Fruit fly (Drosophila melanogaster) whole organism, embryonic: ENCODE data around the gene unc-119.

ENCODE experiments used
- Antp ChIP-seq: fragments of 200-800 bp; sonication (Bioruptor generic); optimal IDR thresholded peaks from 3 replicates; lab custom pipeline; 2016; ENCODE audit warnings: missing biosample characterization, missing genetic modification characterization
- Atf6 ChIP-seq: fragments of 200-800 bp; sonication (Bioruptor generic); IDR thresholded peaks from 2 replicates; pipeline ENCODE4 v1.3.6; 2022; ENCODE audit warnings: missing biosample characterization, missing genetic modification characterization
- Bdp1 ChIP-seq: fragments of 200-800 bp; sonication (Bioruptor generic); optimal IDR thresholded peaks from 3 replicates; lab custom pipeline; 2016; ENCODE audit warnings: missing biosample characterization, missing genetic modification characterization
- CG10274 ChIP-seq: fragments of 200-800 bp; sonication (Bioruptor generic); optimal IDR thresholded peaks from 3 replicates; lab custom pipeline; 2017; ENCODE audit warnings: missing biosample characterization, mild to moderate bottlenecking, missing genetic modification characterization
- CG10543 ChIP-seq: fragments of 200-800 bp; sonication (Bioruptor generic); optimal IDR thresholded peaks from 3 replicates; lab custom pipeline; 2017; ENCODE audit warnings: missing biosample characterization, mild to moderate bottlenecking, missing genetic modification characterization, moderate library complexity
- CG1233 ChIP-seq: fragments of 200-800 bp; sonication (Bioruptor generic); optimal IDR thresholded peaks from 4 replicates; lab custom pipeline; 2018; ENCODE audit warnings: missing biosample characterization, mild to moderate bottlenecking, missing genetic modification characterization
- CG13123 ChIP-seq: fragments of 200-800 bp; sonication (Bioruptor generic); optimal IDR thresholded peaks from 2 replicates; lab custom pipeline; 2016; ENCODE audit warnings: missing biosample characterization, missing genetic modification characterization
- CG14050 ChIP-seq: fragments of 200-800 bp; sonication (Bioruptor generic); IDR thresholded peaks from 3 replicates; pipeline ENCODE4 v1.3.6; 2022; ENCODE audit warnings: missing biosample characterization, missing genetic modification characterization
- CG14965 ChIP-seq: fragments of 200-800 bp; sonication (Bioruptor generic); optimal IDR thresholded peaks from 2 replicates; lab custom pipeline; 2016; ENCODE audit warnings: missing biosample characterization, missing genetic modification characterization, borderline replicate concordance
- CG15011 ChIP-seq: fragments of 200-800 bp; sonication (Bioruptor generic); optimal IDR thresholded peaks from 3 replicates; lab custom pipeline; 2018; ENCODE audit warnings: missing biosample characterization, mild to moderate bottlenecking, missing genetic modification characterization
- CG15514 ChIP-seq: fragments of 200-800 bp; sonication (Bioruptor generic); optimal IDR thresholded peaks from 3 replicates; lab custom pipeline; 2017; ENCODE audit warnings: missing biosample characterization, missing genetic modification characterization, mild to moderate bottlenecking, moderate library complexity, missing genetic modification reagents
- CG18011 ChIP-seq: fragments of 200-800 bp; sonication (Bioruptor generic); optimal IDR thresholded peaks from 2 replicates; lab custom pipeline; 2017; ENCODE audit warnings: missing biosample characterization, missing genetic modification characterization, mild to moderate bottlenecking, moderate library complexity, missing genotype
- CG2202 ChIP-seq: fragments of 200-800 bp; sonication (Bioruptor generic); optimal IDR thresholded peaks from 2 replicates; lab custom pipeline; 2018; ENCODE audit warnings: missing biosample characterization, mild to moderate bottlenecking, missing genetic modification characterization
- CG3407 ChIP-seq: fragments of 200-800 bp; sonication (Bioruptor generic); optimal IDR thresholded peaks from 2 replicates; lab custom pipeline; 2018; ENCODE audit warnings: missing biosample characterization, mild to moderate bottlenecking, missing genetic modification characterization
- CG3847 ChIP-seq: fragments of 200-800 bp; sonication (Bioruptor generic); IDR thresholded peaks from 2 replicates; pipeline ENCODE4 v1.3.6; 2022; ENCODE audit warnings: missing biosample characterization, missing genetic modification characterization
- CG6254 ChIP-seq: fragments of 200-800 bp; sonication (Bioruptor generic); optimal IDR thresholded peaks from 3 replicates; lab custom pipeline; 2017; ENCODE audit warnings: mild to moderate bottlenecking, missing biosample characterization, missing genetic modification reagents, missing genetic modification characterization
- CG9215 ChIP-seq: fragments of 200-800 bp; sonication (Bioruptor generic); IDR thresholded peaks from 2 replicates; pipeline ENCODE4 v1.3.6; 2022; ENCODE audit warnings: missing biosample characterization, missing genetic modification characterization
- CG9797 ChIP-seq: fragments of 200-800 bp; sonication (Bioruptor generic); optimal IDR thresholded peaks from 3 replicates; lab custom pipeline; 2018; ENCODE audit warnings: missing biosample characterization, mild to moderate bottlenecking, missing genetic modification characterization
- Chrac-16 ChIP-seq: fragments of 200-800 bp; sonication (Bioruptor generic); optimal IDR thresholded peaks from 3 replicates; lab custom pipeline; 2016; ENCODE audit warnings: missing biosample characterization, missing genetic modification characterization
- D19A ChIP-seq: fragments of 200-800 bp; optimal IDR thresholded peaks from 3 replicates; lab custom pipeline; 2019; ENCODE audit warnings: missing biosample characterization, mild to moderate bottlenecking, missing genetic modification characterization, moderate library complexity
- Deaf1 ChIP-seq: fragments of 200-800 bp; optimal IDR thresholded peaks from 3 replicates; lab custom pipeline; 2019; ENCODE audit warnings: missing biosample characterization, mild to moderate bottlenecking, missing genetic modification characterization, moderate library complexity
- Dip2 ChIP-seq: fragments of 200-800 bp; sonication (Bioruptor generic); IDR thresholded peaks from 2 replicates; pipeline ENCODE4 v1.3.6; 2022; ENCODE audit warnings: missing biosample characterization, missing genetic modification characterization
- E2f1 ChIP-seq: fragments of 200-800 bp; sonication (Bioruptor generic); IDR thresholded peaks from 2 replicates; pipeline ENCODE4 v1.3.6; 2022; ENCODE audit warnings: missing biosample characterization, missing genetic modification characterization
- HLH4C ChIP-seq: fragments of 200-800 bp; sonication (Bioruptor generic); IDR thresholded peaks from 3 replicates; pipeline ENCODE4 v1.3.6; 2022; ENCODE audit warnings: missing biosample characterization, missing genetic modification characterization; ENCODE audit not compliant: partially characterized antibody
- MESR4 ChIP-seq: fragments of 200-800 bp; sonication (Bioruptor generic); optimal IDR thresholded peaks from 2 replicates; lab custom pipeline; 2018; ENCODE audit warnings: missing biosample characterization, mild to moderate bottlenecking, missing genetic modification characterization, moderate library complexity
- Mrtf ChIP-seq: fragments of 200-800 bp; sonication (Bioruptor generic); IDR thresholded peaks from 3 replicates; pipeline ENCODE4 v1.3.6; 2022; ENCODE audit warnings: missing biosample characterization, missing genetic modification characterization
- Poxn ChIP-seq: fragments of 200-800 bp; sonication (Bioruptor generic); IDR thresholded peaks from 2 replicates; pipeline ENCODE4 v1.3.6; 2022; ENCODE audit warnings: missing biosample characterization, missing genetic modification characterization
- Scr ChIP-seq: fragments of 200-800 bp; sonication (Bioruptor generic); IDR thresholded peaks from 2 replicates; pipeline ENCODE4 v1.3.6; 2022; ENCODE audit warnings: missing biosample characterization, missing genetic modification characterization; ENCODE audit not compliant: partially characterized antibody
- Ssrp ChIP-seq: fragments of 200-800 bp; sonication (Bioruptor generic); optimal IDR thresholded peaks from 2 replicates; lab custom pipeline; 2018; ENCODE audit warnings: missing biosample characterization, mild to moderate bottlenecking, missing genetic modification characterization, moderate library complexity
- chinmo ChIP-seq: fragments of 200-800 bp; sonication (Bioruptor generic); IDR thresholded peaks from 4 replicates; pipeline ENCODE4 v1.3.6; 2022; ENCODE audit warnings: missing biosample characterization, missing genetic modification characterization; ENCODE audit not compliant: partially characterized antibody
- chn ChIP-seq: fragments of 200-800 bp; sonication (Bioruptor generic); optimal IDR thresholded peaks from 2 replicates; lab custom pipeline; 2016; ENCODE audit warnings: missing biosample characterization, missing genetic modification characterization
- fu2 ChIP-seq: fragments of 200-800 bp; sonication (Bioruptor generic); optimal IDR thresholded peaks from 2 replicates; lab custom pipeline; 2016; ENCODE audit warnings: missing biosample characterization, missing genetic modification characterization
- gsb-n ChIP-seq: fragments of 200-800 bp; sonication (Bioruptor generic); optimal IDR thresholded peaks from 3 replicates; lab custom pipeline; 2018; ENCODE audit warnings: missing biosample characterization, mild to moderate bottlenecking, missing genetic modification characterization
- hth ChIP-seq: fragments of >200 bp; optimal IDR thresholded peaks from 2 replicates; lab custom pipeline; 2017; ENCODE audit warnings: inconsistent platforms
- lmd ChIP-seq: fragments of 200-800 bp; sonication (Bioruptor generic); IDR thresholded peaks from 2 replicates; pipeline ENCODE4 v1.3.6; 2022; ENCODE audit warnings: missing biosample characterization, missing genetic modification characterization
- lola ChIP-seq, 3 experiments: fragments of >200 bp in 2 of 3; fragments of 200-800 bp in 1 of 3; sonication (Bioruptor generic) in 1 of 3; optimal IDR thresholded peaks; 2 replicates each; lab custom pipeline; 2017 to 2019; ENCODE audit warnings: missing biosample characterization in 3 of 3, missing genetic modification characterization in 3 of 3, mild to moderate bottlenecking in 1 of 3, moderate library complexity in 1 of 3
- oc ChIP-seq: fragments of 200-800 bp; sonication (Bioruptor generic); optimal IDR thresholded peaks from 2 replicates; lab custom pipeline; 2018; ENCODE audit warnings: missing biosample characterization, mild to moderate bottlenecking, missing genetic modification characterization, moderate library complexity
- odd ChIP-seq: fragments of 200-800 bp; sonication (Bioruptor generic); optimal IDR thresholded peaks from 2 replicates; lab custom pipeline; 2017; ENCODE audit warnings: missing biosample characterization, mild to moderate bottlenecking, missing genetic modification characterization
- salm ChIP-seq: fragments of 200-800 bp; sonication (Bioruptor generic); optimal IDR thresholded peaks from 2 replicates; lab custom pipeline; 2018; ENCODE audit warnings: missing biosample characterization, mild to moderate bottlenecking, missing genetic modification characterization
- sd ChIP-seq: fragments of 200-800 bp; sonication (Bioruptor generic); optimal IDR thresholded peaks from 3 replicates; lab custom pipeline; 2018; ENCODE audit warnings: missing biosample characterization, mild to moderate bottlenecking, missing genetic modification characterization, moderate library complexity
- sr ChIP-seq: fragments of 200-800 bp; sonication (Bioruptor generic); IDR thresholded peaks from 3 replicates; pipeline ENCODE4 v1.3.6; 2022; ENCODE audit warnings: missing biosample characterization, missing genetic modification characterization
- tll ChIP-seq, 2 experiments: fragments of 200-800 bp in 1 of 2; fragments of >200 bp in 1 of 2; sonication (Bioruptor generic) in 1 of 2; optimal IDR thresholded peaks; 2 replicates each; lab custom pipeline; 2017 to 2019; ENCODE audit warnings: missing biosample characterization in 2 of 2, missing genetic modification characterization in 2 of 2, mild to moderate bottlenecking in 1 of 2, moderate library complexity in 1 of 2
- tna ChIP-seq: fragments of 200-800 bp; sonication (Bioruptor generic); IDR thresholded peaks from 2 replicates; pipeline ENCODE4 v1.3.6; 2022; ENCODE audit warnings: missing biosample characterization, missing genetic modification characterization; ENCODE audit not compliant: partially characterized antibody

The unc-119 gene

dm6 chrX:7307478-7308200, 16.5 kb upstream of the unc-119 start, which contains the start of gene brk (continued):
- TF ChIP-seq lola (GFP tag; optimal IDR thresholded peaks at IDR 0.05; lab: Kevin White, UChicago): peak in 1 of 3 experiments; percentile 36

- peak; percentile 81 for TF ChIP-seq E2f1 (GFP tag; lab: Robert Waterston, UW)
- peak; percentile 50; the same call in 1 of the 3 replicates for TF ChIP-seq CG14050
- TF ChIP-seq Bdp1 (GFP tag; lab: Kevin White, UChicago): peak; percentile 58
- peak; percentile 99 for TF ChIP-seq chinmo (GFP tag; lab: Robert Waterston, UW)
- TF ChIP-seq sr (GFP tag; lab: Robert Waterston, UW): peak; percentile 85
- peak; percentile 89 for TF ChIP-seq CG6254 (GFP tag; lab: Kevin White, UChicago)
- TF ChIP-seq CG10543: peak; percentile 84
- peak; percentile 77 for TF ChIP-seq CG9215 (GFP tag; lab: Robert Waterston, UW)
- TF ChIP-seq CG13123 (GFP tag; lab: Kevin White, UChicago): peak; percentile 60
- peak; percentile 93 for TF ChIP-seq D19A (tag; lab: Kevin White, UChicago)
- TF ChIP-seq tna (GFP tag; lab: Robert Waterston, UW): no peak
- peak; percentile 90 for TF ChIP-seq Chrac-16
- peak; percentile 95 for TF ChIP-seq Ssrp (tag; lab: Kevin White, UChicago)
- TF ChIP-seq gsb-n (tag; lab: Kevin White, UChicago): peak; percentile 92
- no peak for TF ChIP-seq Atf6 (GFP tag; lab: Robert Waterston, UW)
- peak; percentile 35 for TF ChIP-seq CG9797 (GFP tag; lab: Kevin White, UChicago)
- TF ChIP-seq CG2202: peak; percentile 85
- TF ChIP-seq CG10274 (GFP tag; lab: Kevin White, UChicago): peak; percentile 83
- peak; percentile 76 for TF ChIP-seq chn
- peak; percentile 14 for TF ChIP-seq CG14965 (GFP tag; lab: Kevin White, UChicago)
- TF ChIP-seq MESR4 (GFP tag; lab: Kevin White, UChicago): no peak
- peak; percentile 24 for TF ChIP-seq Deaf1
- TF ChIP-seq fu2 (GFP tag; lab: Kevin White, UChicago): peak; percentile 80
- peak; percentile 79 for TF ChIP-seq sd (tag; lab: Kevin White, UChicago)
- TF ChIP-seq lmd (GFP tag; lab: Robert Waterston, UW): peak; percentile 92
- TF ChIP-seq CG15514: peak; percentile 55
- peak; percentile 95 for TF ChIP-seq CG1233 (GFP tag; lab: Kevin White, UChicago)
- TF ChIP-seq Poxn (GFP tag; lab: Robert Waterston, UW): peak; percentile 30; the same call in 1 of the 2 replicates
- peak; percentile 95 for TF ChIP-seq odd (GFP tag; lab: Kevin White, UChicago)
- TF ChIP-seq salm (tag; lab: Kevin White, UChicago): peak; percentile 84
- peak; percentile 67; the same call in 2 of the 3 replicates for TF ChIP-seq Mrtf (GFP tag; lab: Robert Waterston, UW)
- TF ChIP-seq Antp (GFP tag; lab: Kevin White, UChicago): peak; percentile 68
- no peak for TF ChIP-seq HLH4C (GFP tag; lab: Robert Waterston, UW)
- TF ChIP-seq tll (GFP tag; optimal IDR thresholded peaks at IDR 0.05; lab: Kevin White, UChicago): no peak
- peak; percentile 70 for TF ChIP-seq oc (tag; lab: Kevin White, UChicago)
- 0 out of 2 replicates have a peak, but pooled peaks have one; percentile 5 for TF ChIP-seq Dip2 (GFP tag; lab: Robert Waterston, UW)
- TF ChIP-seq CG3407 (GFP tag; lab: Kevin White, UChicago): peak; percentile 62
- peak in 1 of 3 experiments; percentile 98 for TF ChIP-seq lola (GFP tag; optimal IDR thresholded peaks at IDR 0.05; lab: Kevin White, UChicago)
- TF ChIP-seq CG18011 (GFP tag; lab: Kevin White, UChicago): peak; percentile 59
- TF ChIP-seq Scr (GFP tag; lab: Robert Waterston, UW): 0 out of 2 replicates have a peak, but pooled peaks have one; percentile 7
- TF ChIP-seq CG15011: peak; percentile 49
- TF ChIP-seq CG3847 (GFP tag; lab: Robert Waterston, UW): peak; percentile 76
- TF ChIP-seq hth (lab: Kevin White, UChicago): no peak
Observed at dm6 chrX:7306538-7307477, 15.7 kb upstream of the unc-119 start.
